Fruit fly (Drosophila melanogaster) Kc167 (cell line): ENCODE results near the gene CG32425.

Experiments
- Sin3A ChIP-seq: fragments of >200 bp; optimal IDR thresholded peaks from 2 replicates; lab custom pipeline; 2018; ENCODE audit warnings: missing external identifiers
- psq ChIP-seq: fragments of >200 bp; optimal IDR thresholded peaks from 2 replicates; lab custom pipeline; 2017; ENCODE audit warnings: missing external identifiers

DNA sequence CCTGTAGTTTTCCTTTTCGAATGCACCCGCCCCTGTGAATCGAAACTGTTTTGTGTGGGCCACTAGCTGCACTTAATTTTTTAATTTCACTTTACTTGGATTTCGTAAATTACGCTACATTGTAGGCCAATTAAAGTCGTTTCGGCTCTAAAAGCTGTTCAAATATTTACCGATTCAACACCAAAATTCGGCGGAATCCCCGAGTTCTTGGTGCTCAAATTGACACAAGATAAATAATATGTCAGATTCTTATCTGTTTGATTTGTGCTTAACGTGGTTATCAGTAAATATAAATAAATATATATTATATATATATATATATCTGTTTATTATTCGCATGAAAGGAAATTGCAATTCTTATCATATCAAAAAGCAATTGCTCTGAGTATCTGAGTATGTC is 49.2 kb upstream of the CG32425 start:
- TF ChIP-seq Sin3A (lab: Kevin White, UChicago) (no peak), psq (lab: Kevin White, UChicago) (no peak)
